Fruit fly (Drosophila melanogaster): Measurements from ENCODE around the gene CG7368.

The CG7368 gene

dm6 chr3L:11561946-11562760, 34.8 kb upstream of the CG7368 start, which contains the start of the genes CG7394 and Mob2 (continued):
- TF ChIP-seq Sry-β (GFP tag; optimal IDR thresholded peaks at IDR 0.05) (peak; percentile 50), oc (tag; optimal IDR thresholded peaks at IDR 0.05) (peak; percentile 76), abd-A (tag; optimal IDR thresholded peaks at IDR 0.05) (peak; percentile 75), Fer1 (GFP tag; optimal IDR thresholded peaks at IDR 0.05) (peak; percentile 80), salm (tag; optimal IDR thresholded peaks at IDR 0.05) (peak; percentile 54), phol (tag; optimal IDR thresholded peaks at IDR 0.05) (peak; percentile 90), zf30C (GFP tag; optimal IDR thresholded peaks at IDR 0.05) (no peak), CG17612 (GFP tag; IDR thresholded peaks at IDR 0.05) (peak; percentile 84), zfh2 (GFP tag; optimal IDR thresholded peaks at IDR 0.05) (peak; percentile 80), CG10462 (GFP tag; optimal IDR thresholded peaks at IDR 0.05) (peak; percentile 81), crp (GFP tag; optimal IDR thresholded peaks at IDR 0.05) (peak; percentile 96 to 99), Bgb (GFP tag; IDR thresholded peaks at IDR 0.05; ENCODE audit: partially characterized antibody) (peak; percentile 83), CG12942 (GFP tag; optimal IDR thresholded peaks at IDR 0.05) (peak; percentile 88), CG3995 (GFP tag; optimal IDR thresholded peaks at IDR 0.05) (peak; percentile 61), z (GFP tag; IDR thresholded peaks at IDR 0.05) (peak; percentile 62; the same call in 2 of the 3 replicates), NC2β (GFP tag; optimal IDR thresholded peaks at IDR 0.05) (peak; percentile 84), CG10267 (tag; optimal IDR thresholded peaks at IDR 0.05) (peak; percentile 85), ato (GFP tag; IDR thresholded peaks at IDR 0.05; ENCODE audit: partially characterized antibody) (peak; percentile 62), D (optimal IDR thresholded peaks at IDR 0.05) (peak; percentile 63), D (GFP tag; optimal IDR thresholded peaks at IDR 0.05) (peak; percentile 70), CG9609 (GFP tag; optimal IDR thresholded peaks at IDR 0.05) (peak; percentile 75), ham (GFP tag; IDR thresholded peaks at IDR 0.05) (0 out of 2 replicates have a peak, but pooled peaks have one; percentile 7), eve (GFP tag; optimal IDR thresholded peaks at IDR 0.05) (peak; percentile 30 to 95), hbn (GFP tag; IDR thresholded peaks at IDR 0.05; ENCODE audit: partially characterized antibody) (peak; percentile 81; the same call in 1 of the 2 replicates), CG13775 (GFP tag; optimal IDR thresholded peaks at IDR 0.05) (peak; percentile 94), CG4424 (GFP tag; optimal IDR thresholded peaks at IDR 0.05) (peak; percentile 88), sim (GFP tag; IDR thresholded peaks at IDR 0.05) (peak; percentile 59; the same call in 1 of the 2 replicates), sens (GFP tag) (peak; percentile 97), lola (GFP tag; optimal IDR thresholded peaks at IDR 0.05) (peak in 1 of 3 experiments; percentile 85), CG14441 (GFP tag; IDR thresholded peaks at IDR 0.05) (peak; percentile 88), CG32767 (GFP tag; IDR thresholded peaks at IDR 0.05) (peak; percentile 79; the same call in 1 of the 2 replicates), ind (GFP tag; optimal IDR thresholded peaks at IDR 0.05) (peak; percentile 90), D19A (tag; optimal IDR thresholded peaks at IDR 0.05) (peak; percentile 69), H15 (GFP tag; IDR thresholded peaks at IDR 0.05) (peak; percentile 88), CG13894 (tag; optimal IDR thresholded peaks at IDR 0.05) (peak; percentile 70), CG7963 (GFP tag; IDR thresholded peaks at IDR 0.05; ENCODE audit: partially characterized antibody) (peak; percentile 53; the same call in 1 of the 3 replicates), cwo (GFP tag; optimal IDR thresholded peaks at IDR 0.05) (peak; percentile 78), CG11695 (GFP tag; IDR thresholded peaks at IDR 0.05) (peak; percentile 91), CG6683 (GFP tag; optimal IDR thresholded peaks at IDR 0.05) (peak; percentile 63), HLH54F (GFP tag; optimal IDR thresholded peaks at IDR 0.05) (peak; percentile 81), CG32772 (GFP tag; IDR thresholded peaks at IDR 0.05) (peak; percentile 91), ewg (GFP tag; optimal IDR thresholded peaks at IDR 0.05) (peak; percentile 98), bigmax (GFP tag; optimal IDR thresholded peaks at IDR 0.05) (no peak), gfzf (GFP tag; optimal IDR thresholded peaks at IDR 0.05) (peak; percentile 42), MESR4 (GFP tag; optimal IDR thresholded peaks at IDR 0.05) (peak; percentile 80), row (GFP tag; IDR thresholded peaks at IDR 0.05) (peak; percentile 96), ranshi (GFP tag; IDR thresholded peaks at IDR 0.05) (peak; percentile 94), odd (GFP tag; optimal IDR thresholded peaks at IDR 0.05) (peak; percentile 69)

Measured in whole organism, embryonic.